Fruit fly (Drosophila melanogaster) whole organism, embryonic: ENCODE data around the gene CG44004.

ENCODE experiments used
- Asciz ChIP-seq: fragments of 200-800 bp; sonication (Bioruptor generic); optimal IDR thresholded peaks from 2 replicates; lab custom pipeline; 2017; ENCODE audit warnings: missing biosample characterization, mild to moderate bottlenecking, missing genetic modification characterization, missing genetic modification reagents
- Atf6 ChIP-seq: fragments of 200-800 bp; sonication (Bioruptor generic); IDR thresholded peaks from 2 replicates; pipeline ENCODE4 v1.3.6; 2022; ENCODE audit warnings: missing biosample characterization, missing genetic modification characterization
- CG10565 ChIP-seq: fragments of 200-800 bp; sonication (Bioruptor generic); optimal IDR thresholded peaks from 3 replicates; lab custom pipeline; 2016; ENCODE audit warnings: missing biosample characterization, mild to moderate bottlenecking, missing genetic modification characterization
- CG10979 ChIP-seq: fragments of 200-800 bp; sonication (Bioruptor generic); optimal IDR thresholded peaks from 2 replicates; lab custom pipeline; 2018; ENCODE audit warnings: missing biosample characterization, mild to moderate bottlenecking, missing genetic modification characterization, moderate library complexity
- CG11093 ChIP-seq: fragments of 200-800 bp; sonication (Bioruptor generic); IDR thresholded peaks from 3 replicates; pipeline ENCODE4 v1.3.6; 2022; ENCODE audit warnings: missing biosample characterization, missing genetic modification characterization
- CG12155 ChIP-seq: fragments of 200-800 bp; sonication (Bioruptor generic); optimal IDR thresholded peaks from 3 replicates; lab custom pipeline; 2016; ENCODE audit warnings: missing biosample characterization, missing genetic modification characterization
- CG17612 ChIP-seq: fragments of 200-800 bp; sonication (Bioruptor generic); IDR thresholded peaks from 2 replicates; pipeline ENCODE4 v1.3.6; 2022; ENCODE audit warnings: missing biosample characterization, missing genetic modification characterization
- CG1832 ChIP-seq: fragments of 200-800 bp; sonication (Bioruptor generic); optimal IDR thresholded peaks from 2 replicates; lab custom pipeline; 2017; ENCODE audit warnings: missing biosample characterization, mild to moderate bottlenecking, missing genetic modification characterization, inconsistent platforms
- CG18764 ChIP-seq: fragments of 200-800 bp; sonication (Bioruptor generic); optimal IDR thresholded peaks from 3 replicates; lab custom pipeline; 2016; ENCODE audit warnings: missing biosample characterization, missing genetic modification characterization
- CG31388 ChIP-seq: fragments of 200-800 bp; sonication (Bioruptor generic); optimal IDR thresholded peaks from 2 replicates; lab custom pipeline; 2016; ENCODE audit warnings: missing biosample characterization, missing genetic modification characterization
- CG4282 ChIP-seq: fragments of 200-800 bp; sonication (Bioruptor generic); optimal IDR thresholded peaks from 2 replicates; lab custom pipeline; 2016; ENCODE audit warnings: missing biosample characterization, missing genetic modification characterization
- CG4328 ChIP-seq: fragments of 200-800 bp; sonication (Bioruptor generic); optimal IDR thresholded peaks from 3 replicates; lab custom pipeline; 2017; ENCODE audit warnings: missing biosample characterization, missing genetic modification reagents, missing genetic modification characterization
- CG6791 ChIP-seq: fragments of 200-800 bp; sonication (Bioruptor generic); IDR thresholded peaks from 3 replicates; pipeline ENCODE4 v1.3.6; 2022; ENCODE audit warnings: missing biosample characterization, missing genetic modification characterization; ENCODE audit not compliant: partially characterized antibody
- CG8281 ChIP-seq: fragments of 200-800 bp; sonication (Bioruptor generic); optimal IDR thresholded peaks from 2 replicates; lab custom pipeline; 2018; ENCODE audit warnings: missing biosample characterization, mild to moderate bottlenecking, missing genetic modification characterization, moderate library complexity
- CG8478 ChIP-seq: fragments of >200 bp; optimal IDR thresholded peaks from 2 replicates; lab custom pipeline; 2018
- CG8765 ChIP-seq: fragments of 200-800 bp; sonication (Bioruptor generic); IDR thresholded peaks from 2 replicates; pipeline ENCODE4 v1.3.6; 2022; ENCODE audit warnings: missing biosample characterization, missing genetic modification characterization
- CG8944 ChIP-seq: fragments of 200-800 bp; sonication (Bioruptor generic); optimal IDR thresholded peaks from 3 replicates; lab custom pipeline; 2016; ENCODE audit warnings: missing biosample characterization, missing genetic modification characterization
- CG9876 ChIP-seq: fragments of 200-800 bp; sonication (Bioruptor generic); optimal IDR thresholded peaks from 2 replicates; lab custom pipeline; 2016; ENCODE audit warnings: missing biosample characterization, missing genetic modification characterization
- CHES-1-like ChIP-seq: fragments of 200-800 bp; sonication (Bioruptor generic); optimal IDR thresholded peaks from 2 replicates; lab custom pipeline; 2016; ENCODE audit warnings: missing biosample characterization, missing genetic modification characterization
- Camta ChIP-seq: fragments of 200-800 bp; sonication (Bioruptor generic); optimal IDR thresholded peaks from 2 replicates; lab custom pipeline; 2016; ENCODE audit warnings: missing biosample characterization, missing genetic modification characterization
- Dip3 ChIP-seq: fragments of 200-800 bp; sonication (Bioruptor generic); optimal IDR thresholded peaks from 3 replicates; lab custom pipeline; 2016; ENCODE audit warnings: missing biosample characterization, missing genetic modification characterization
- E2f2 ChIP-seq: fragments of 200-800 bp; sonication (Bioruptor generic); IDR thresholded peaks from 2 replicates; pipeline ENCODE4 v1.3.6; 2022; ENCODE audit warnings: missing biosample characterization, missing genetic modification characterization
- Hand ChIP-seq: fragments of 200-800 bp; sonication (Bioruptor generic); optimal IDR thresholded peaks from 2 replicates; lab custom pipeline; 2017; ENCODE audit warnings: mild to moderate bottlenecking, missing biosample characterization, missing genetic modification reagents, missing genetic modification characterization
- Hr3 ChIP-seq: fragments of 200-800 bp; sonication (Bioruptor generic); optimal IDR thresholded peaks from 3 replicates; lab custom pipeline; 2016; ENCODE audit warnings: missing biosample characterization, missing genetic modification characterization
- Hr39 ChIP-seq: fragments of >200 bp; optimal IDR thresholded peaks from 2 replicates; lab custom pipeline; 2017
- Lhr ChIP-seq: fragments of 200-800 bp; sonication (Bioruptor generic); optimal IDR thresholded peaks from 3 replicates; lab custom pipeline; 2017; ENCODE audit warnings: mild to moderate bottlenecking, missing biosample characterization, missing genetic modification reagents, missing genetic modification characterization
- Neu2 ChIP-seq: fragments of 200-800 bp; sonication (Bioruptor generic); optimal IDR thresholded peaks from 3 replicates; lab custom pipeline; 2016; ENCODE audit warnings: missing biosample characterization, missing genetic modification characterization, borderline replicate concordance
- Nf-YC ChIP-seq: fragments of 200-800 bp; optimal IDR thresholded peaks from 3 replicates; lab custom pipeline; 2019; ENCODE audit warnings: missing biosample characterization, mild to moderate bottlenecking, missing genetic modification characterization, moderate library complexity
- Side ChIP-seq: fragments of 200-800 bp; sonication (Bioruptor generic); optimal IDR thresholded peaks from 2 replicates; lab custom pipeline; 2016; ENCODE audit warnings: missing biosample characterization, missing genetic modification characterization
- Vsx1 ChIP-seq: fragments of 200-800 bp; sonication (Bioruptor generic); optimal IDR thresholded peaks from 2 replicates; lab custom pipeline; 2017; ENCODE audit warnings: missing biosample characterization, mild to moderate bottlenecking, missing genetic modification characterization, missing genetic modification reagents
- ac ChIP-seq: fragments of 200-800 bp; sonication (Bioruptor generic); optimal IDR thresholded peaks from 3 replicates; lab custom pipeline; 2017; ENCODE audit warnings: missing biosample characterization, mild to moderate bottlenecking, missing genetic modification characterization
- cg ChIP-seq: fragments of 200-800 bp; sonication (Bioruptor generic); optimal IDR thresholded peaks from 3 replicates; lab custom pipeline; 2019; ENCODE audit warnings: missing biosample characterization, mild to moderate bottlenecking, missing genetic modification characterization, moderate library complexity
- croc ChIP-seq: fragments of 200-800 bp; sonication (Bioruptor generic); conservative IDR thresholded peaks from 3 replicates; pipeline ENCODE4 v1.3.6; 2022; ENCODE audit warnings: missing biosample characterization, missing genetic modification characterization
- crol ChIP-seq: fragments of 200-800 bp; sonication (Bioruptor generic); IDR thresholded peaks from 2 replicates; pipeline ENCODE4 v1.3.6; 2022; ENCODE audit warnings: missing biosample characterization, missing genetic modification characterization
- dan ChIP-seq: fragments of 200-800 bp; sonication (Bioruptor generic); IDR thresholded peaks from 2 replicates; pipeline ENCODE4 v1.3.6; 2022; ENCODE audit warnings: missing biosample characterization, missing genetic modification characterization
- danr ChIP-seq: fragments of 200-800 bp; sonication (Bioruptor generic); IDR thresholded peaks from 2 replicates; pipeline ENCODE4 v1.3.6; 2022; ENCODE audit warnings: missing biosample characterization, missing genetic modification characterization
- dysf ChIP-seq: fragments of 200-800 bp; sonication (Bioruptor generic); IDR thresholded peaks from 3 replicates; pipeline ENCODE4 v1.3.6; 2022; ENCODE audit warnings: missing biosample characterization, missing genetic modification characterization
- gsb-n ChIP-seq: fragments of 200-800 bp; sonication (Bioruptor generic); optimal IDR thresholded peaks from 3 replicates; lab custom pipeline; 2018; ENCODE audit warnings: missing biosample characterization, mild to moderate bottlenecking, missing genetic modification characterization
- hkb ChIP-seq, 2 experiments: fragments of 200-800 bp in 1 of 2; fragments of >200 bp in 1 of 2; sonication (Bioruptor generic) in 1 of 2; IDR thresholded peaks in 1 of 2; optimal IDR thresholded peaks in 1 of 2; 2 replicates each; pipeline versions ENCODE4 v1.3.6 to Lab custom; 2017 to 2022; ENCODE audit warnings: missing biosample characterization in 1 of 2, missing genetic modification characterization in 1 of 2
- kni ChIP-seq: fragments of 200-800 bp; sonication (Bioruptor generic); optimal IDR thresholded peaks from 3 replicates; lab custom pipeline; 2017; ENCODE audit warnings: mild to moderate bottlenecking, missing biosample characterization, missing genetic modification reagents, missing genetic modification characterization
- knrl ChIP-seq: fragments of 200-800 bp; sonication (Bioruptor generic); IDR thresholded peaks from 3 replicates; pipeline ENCODE4 v1.3.6; 2022; ENCODE audit warnings: missing biosample characterization, missing genetic modification characterization; ENCODE audit not compliant: partially characterized antibody
- ro ChIP-seq: fragments of 200-800 bp; sonication (Bioruptor generic); IDR thresholded peaks from 2 replicates; pipeline ENCODE4 v1.3.6; 2022; ENCODE audit warnings: missing biosample characterization, missing genetic modification characterization
- sc ChIP-seq, 3 experiments: fragments of >200 bp in 2 of 3; fragments of 200-800 bp in 1 of 3; sonication (Bioruptor generic) in 1 of 3; optimal IDR thresholded peaks; 2 replicates in 2 of 3; 3 replicates in 1 of 3; lab custom pipeline; 2017; ENCODE audit warnings: mild to moderate bottlenecking in 1 of 3, missing biosample characterization in 1 of 3, missing genetic modification characterization in 1 of 3, missing genetic modification reagents in 1 of 3
- sr ChIP-seq: fragments of 200-800 bp; sonication (Bioruptor generic); IDR thresholded peaks from 3 replicates; pipeline ENCODE4 v1.3.6; 2022; ENCODE audit warnings: missing biosample characterization, missing genetic modification characterization
- stc ChIP-seq: fragments of 200-800 bp; sonication (Bioruptor generic); IDR thresholded peaks from 2 replicates; pipeline ENCODE4 v1.3.6; 2022; ENCODE audit warnings: missing biosample characterization, missing genetic modification characterization
- tap ChIP-seq: fragments of 200-800 bp; optimal IDR thresholded peaks from 3 replicates; lab custom pipeline; 2019; ENCODE audit warnings: missing biosample characterization, mild to moderate bottlenecking, missing genetic modification characterization, moderate library complexity
- tgo ChIP-seq: fragments of 200-800 bp; sonication (Bioruptor generic); IDR thresholded peaks from 3 replicates; pipeline ENCODE4 v1.3.6; 2022; ENCODE audit warnings: missing biosample characterization, missing genetic modification characterization
- tx ChIP-seq: fragments of 200-800 bp; sonication (Bioruptor generic); optimal IDR thresholded peaks from 2 replicates; lab custom pipeline; 2016; ENCODE audit warnings: missing biosample characterization, missing genetic modification characterization

The CG44004 gene

DNA sequence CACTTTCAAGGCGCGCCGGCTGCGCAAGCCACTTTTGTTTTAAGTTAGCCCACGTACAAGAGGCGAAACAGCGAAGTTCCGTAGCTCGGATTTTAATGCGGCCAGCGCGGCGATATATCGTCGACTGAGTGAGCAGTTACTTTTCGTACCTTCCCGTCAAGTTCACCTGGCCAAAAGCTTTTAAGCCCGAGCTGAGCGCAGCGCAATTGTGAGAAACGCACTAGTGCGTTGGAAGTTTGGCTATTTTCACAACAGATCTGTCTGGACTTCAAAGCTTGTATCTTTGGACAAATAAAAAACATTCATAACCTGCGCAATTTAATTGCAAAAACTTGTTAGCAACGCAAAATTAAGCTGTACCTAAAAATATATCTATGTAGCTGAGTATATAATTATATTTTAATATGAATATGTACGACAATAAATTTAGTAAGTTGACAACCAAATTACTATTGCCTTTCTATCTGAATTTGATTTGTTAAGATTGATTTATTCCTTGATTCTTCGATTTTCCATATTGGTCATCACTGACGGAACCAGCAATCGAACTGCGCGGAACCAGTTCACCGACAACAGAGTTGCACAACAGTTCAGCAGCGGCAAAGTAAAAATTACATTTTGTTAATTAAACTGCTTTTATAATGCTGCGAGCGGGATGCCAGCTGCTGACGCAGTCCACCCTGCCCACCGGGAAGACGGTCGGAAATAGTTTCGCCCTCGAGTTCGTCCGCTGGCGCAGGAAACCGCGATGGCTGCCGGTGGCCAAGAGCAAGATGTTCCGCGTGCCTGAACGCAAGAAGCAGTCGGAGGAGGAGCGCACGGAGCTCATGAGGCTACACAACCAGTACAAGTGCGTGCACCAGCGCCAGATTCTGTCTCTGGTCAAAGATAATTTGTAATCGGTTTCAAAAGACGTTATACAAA, 32.6 kb upstream of the CG44004 start, which contains the start of the genes CG13698 and mRpS26 (continued):
- TF ChIP-seq CG10979 (peak; percentile 52), CG18764 (GFP tag; lab: Kevin White, UChicago) (peak; percentile 51), Hr3 (GFP tag; lab: Kevin White, UChicago) (peak; percentile 73), tx (GFP tag; lab: Kevin White, UChicago) (no peak), sc (optimal IDR thresholded peaks at IDR 0.05; lab: Kevin White, UChicago) (no peak), sc (GFP tag; optimal IDR thresholded peaks at IDR 0.05; lab: Kevin White, UChicago) (no peak), Lhr (peak; percentile 65), Neu2 (GFP tag; lab: Kevin White, UChicago) (no peak), CG31388 (GFP tag; lab: Kevin White, UChicago) (no peak), hkb (optimal IDR thresholded peaks at IDR 0.05; lab: Kevin White, UChicago) (no peak), hkb (GFP tag; IDR thresholded peaks at IDR 0.05; lab: Robert Waterston, UW) (no peak), gsb-n (tag; lab: Kevin White, UChicago) (peak; percentile 56), dysf (GFP tag; lab: Robert Waterston, UW) (peak; percentile 68; the same call in 1 of the 3 replicates), CG4328 (peak; percentile 70), CG8478 (lab: Kevin White, UChicago) (no peak), Hand (GFP tag; lab: Kevin White, UChicago) (peak; percentile 57), Nf-YC (tag; lab: Kevin White, UChicago) (peak; percentile 78), ro (GFP tag; lab: Robert Waterston, UW) (no peak), Camta (no peak), Atf6 (peak; percentile 66), CG8765 (GFP tag; lab: Robert Waterston, UW) (no peak), sr (peak; percentile 70; the same call in 1 of the 3 replicates), Dip3 (GFP tag; lab: Kevin White, UChicago) (peak; percentile 55), CHES-1-like (GFP tag; lab: Kevin White, UChicago) (peak; percentile 16), CG1832 (no peak), cg (GFP tag; lab: Kevin White, UChicago) (no peak), Hr39 (lab: Kevin White, UChicago) (no peak), CG8944 (GFP tag; lab: Kevin White, UChicago) (no peak), ac (GFP tag; lab: Kevin White, UChicago) (no peak), croc (GFP tag; lab: Robert Waterston, UW) (peak; percentile 22; the same call in 1 of the 3 replicates), E2f2 (GFP tag; lab: Robert Waterston, UW) (peak; percentile 56; the same call in 1 of the 2 replicates), CG17612 (GFP tag; lab: Robert Waterston, UW) (no peak), CG6791 (GFP tag; lab: Robert Waterston, UW) (peak; percentile 60; the same call in 2 of the 3 replicates), Vsx1 (GFP tag; lab: Kevin White, UChicago) (no peak), CG9876 (GFP tag; lab: Kevin White, UChicago) (peak; percentile 46), CG11093 (peak; percentile 50; the same call in 1 of the 3 replicates), dan (GFP tag; lab: Robert Waterston, UW) (no peak), Side (no peak), CG4282 (GFP tag; lab: Kevin White, UChicago) (no peak), tgo (GFP tag; lab: Robert Waterston, UW) (peak; percentile 58; the same call in 2 of the 3 replicates), kni (GFP tag; lab: Kevin White, UChicago) (peak; percentile 29), CG12155 (peak; percentile 61), Asciz (GFP tag; lab: Kevin White, UChicago) (peak; percentile 41), CG8281 (tag; lab: Kevin White, UChicago) (peak; percentile 45), CG10565 (GFP tag; lab: Kevin White, UChicago) (no peak), danr (GFP tag; lab: Robert Waterston, UW) (no peak), stc (GFP tag; lab: Robert Waterston, UW) (no peak), tap (peak; percentile 61), knrl (peak; percentile 26; the same call in 1 of the 3 replicates), crol (GFP tag; lab: Robert Waterston, UW) (no peak)
